Fruit fly (Drosophila melanogaster) whole organism, embryonic: ENCODE data around the gene CG8136.

ENCODE experiments used
- Atf-2 ChIP-seq: fragments of 200-800 bp; sonication (Bioruptor generic); optimal IDR thresholded peaks from 2 replicates; lab custom pipeline; 2016; ENCODE audit warnings: missing biosample characterization, missing genetic modification characterization
- Bgb ChIP-seq: fragments of 200-800 bp; sonication (Bioruptor generic); IDR thresholded peaks from 2 replicates; pipeline ENCODE4 v1.3.6; 2022; ENCODE audit warnings: missing biosample characterization, missing genetic modification characterization; ENCODE audit not compliant: partially characterized antibody
- CG10267 ChIP-seq: fragments of 200-800 bp; sonication (Bioruptor generic); optimal IDR thresholded peaks from 2 replicates; lab custom pipeline; 2018; ENCODE audit warnings: missing biosample characterization, mild to moderate bottlenecking, missing genetic modification characterization, moderate library complexity
- CG11504 ChIP-seq: fragments of 200-800 bp; sonication (Bioruptor generic); optimal IDR thresholded peaks from 3 replicates; lab custom pipeline; 2019; ENCODE audit warnings: missing biosample characterization, mild to moderate bottlenecking, missing genetic modification characterization, moderate library complexity
- CG11560 ChIP-seq: fragments of 200-800 bp; sonication (Bioruptor generic); IDR thresholded peaks from 3 replicates; pipeline ENCODE4 v1.3.6; 2022; ENCODE audit warnings: missing biosample characterization, missing genetic modification characterization
- CG14014 ChIP-seq: fragments of 200-800 bp; sonication (Bioruptor generic); IDR thresholded peaks from 2 replicates; pipeline ENCODE4 v1.3.6; 2022; ENCODE audit warnings: missing biosample characterization, missing genetic modification characterization
- CG14050 ChIP-seq: fragments of 200-800 bp; sonication (Bioruptor generic); IDR thresholded peaks from 3 replicates; pipeline ENCODE4 v1.3.6; 2022; ENCODE audit warnings: missing biosample characterization, missing genetic modification characterization
- CG14860 ChIP-seq: fragments of 200-800 bp; sonication (Bioruptor generic); IDR thresholded peaks from 3 replicates; pipeline ENCODE4 v1.3.6; 2022; ENCODE audit warnings: missing biosample characterization, missing genetic modification characterization; ENCODE audit not compliant: partially characterized antibody
- CG15269 ChIP-seq: fragments of 200-800 bp; sonication (Bioruptor generic); optimal IDR thresholded peaks from 2 replicates; lab custom pipeline; 2018; ENCODE audit warnings: missing biosample characterization, mild to moderate bottlenecking, missing genetic modification characterization, moderate library complexity
- CG15696 ChIP-seq: fragments of 200-800 bp; sonication (Bioruptor generic); optimal IDR thresholded peaks from 2 replicates; lab custom pipeline; 2019; ENCODE audit warnings: missing biosample characterization, mild to moderate bottlenecking, missing genetic modification characterization, moderate library complexity
- CG1602 ChIP-seq: fragments of 200-800 bp; sonication (Bioruptor generic); optimal IDR thresholded peaks from 3 replicates; lab custom pipeline; 2016; ENCODE audit warnings: missing biosample characterization, missing genetic modification characterization
- CG17359 ChIP-seq: fragments of 200-800 bp; sonication (Bioruptor generic); optimal IDR thresholded peaks from 3 replicates; lab custom pipeline; 2018; ENCODE audit warnings: missing biosample characterization, mild to moderate bottlenecking, missing genetic modification characterization, moderate library complexity
- CG17361 ChIP-seq: fragments of 200-800 bp; sonication (Bioruptor generic); IDR thresholded peaks from 3 replicates; pipeline ENCODE4 v1.3.6; 2022; ENCODE audit warnings: missing biosample characterization, missing genetic modification characterization
- CG17385 ChIP-seq: fragments of 200-800 bp; sonication (Bioruptor generic); optimal IDR thresholded peaks from 3 replicates; lab custom pipeline; 2018; ENCODE audit warnings: missing biosample characterization, mild to moderate bottlenecking, missing genetic modification characterization
- CG17568 ChIP-seq: fragments of 200-800 bp; sonication (Bioruptor generic); optimal IDR thresholded peaks from 2 replicates; lab custom pipeline; 2018; ENCODE audit warnings: missing biosample characterization, mild to moderate bottlenecking, missing genetic modification characterization, moderate library complexity
- CG2202 ChIP-seq: fragments of 200-800 bp; sonication (Bioruptor generic); optimal IDR thresholded peaks from 2 replicates; lab custom pipeline; 2018; ENCODE audit warnings: missing biosample characterization, mild to moderate bottlenecking, missing genetic modification characterization
- CG30020 ChIP-seq: fragments of 200-800 bp; optimal IDR thresholded peaks from 2 replicates; lab custom pipeline; 2019; ENCODE audit warnings: missing biosample characterization, mild to moderate bottlenecking, missing genetic modification characterization, moderate library complexity
- CG6254 ChIP-seq: fragments of 200-800 bp; sonication (Bioruptor generic); optimal IDR thresholded peaks from 3 replicates; lab custom pipeline; 2017; ENCODE audit warnings: mild to moderate bottlenecking, missing biosample characterization, missing genetic modification reagents, missing genetic modification characterization
- CG7556 ChIP-seq: fragments of 200-800 bp; sonication (Bioruptor generic); optimal IDR thresholded peaks from 2 replicates; lab custom pipeline; 2017; ENCODE audit warnings: missing biosample characterization, mild to moderate bottlenecking, missing genetic modification characterization
- CG7963 ChIP-seq: fragments of 200-800 bp; sonication (Bioruptor generic); IDR thresholded peaks from 3 replicates; pipeline ENCODE4 v1.3.6; 2022; ENCODE audit warnings: missing biosample characterization, missing genetic modification characterization; ENCODE audit not compliant: partially characterized antibody
- CG9797 ChIP-seq: fragments of 200-800 bp; sonication (Bioruptor generic); optimal IDR thresholded peaks from 3 replicates; lab custom pipeline; 2018; ENCODE audit warnings: missing biosample characterization, mild to moderate bottlenecking, missing genetic modification characterization
- CG9817 ChIP-seq: fragments of 200-800 bp; sonication (Bioruptor generic); optimal IDR thresholded peaks from 2 replicates; lab custom pipeline; 2018; ENCODE audit warnings: missing biosample characterization, mild to moderate bottlenecking, missing genetic modification characterization, moderate library complexity
- Chrac-16 ChIP-seq: fragments of 200-800 bp; sonication (Bioruptor generic); optimal IDR thresholded peaks from 3 replicates; lab custom pipeline; 2016; ENCODE audit warnings: missing biosample characterization, missing genetic modification characterization
- Eip74EF ChIP-seq, 2 experiments: fragments of 200-800 bp in 1 of 2; fragments of >200 bp in 1 of 2; sonication (Bioruptor generic) in 1 of 2; optimal IDR thresholded peaks; 2 replicates each; lab custom pipeline; 2017 to 2019; ENCODE audit warnings: missing biosample characterization in 2 of 2, missing genetic modification characterization in 2 of 2, mild to moderate bottlenecking in 1 of 2, moderate library complexity in 1 of 2
- Fer3 ChIP-seq: fragments of 200-800 bp; sonication (Bioruptor generic); optimal IDR thresholded peaks from 2 replicates; lab custom pipeline; 2018; ENCODE audit warnings: missing biosample characterization, mild to moderate bottlenecking, missing genetic modification characterization, moderate library complexity
- Hr39 ChIP-seq: fragments of >200 bp; optimal IDR thresholded peaks from 2 replicates; lab custom pipeline; 2017
- MESR4 ChIP-seq: fragments of 200-800 bp; sonication (Bioruptor generic); optimal IDR thresholded peaks from 2 replicates; lab custom pipeline; 2018; ENCODE audit warnings: missing biosample characterization, mild to moderate bottlenecking, missing genetic modification characterization, moderate library complexity
- Med ChIP-seq: fragments of 200-800 bp; sonication (Bioruptor generic); peaks from one replicate; lab custom pipeline; 2016; ENCODE audit warnings: missing biosample characterization, missing genetic modification characterization, mild to moderate bottlenecking, inconsistent platforms, moderate library complexity
- Meics ChIP-seq: fragments of 200-800 bp; sonication (Bioruptor generic); optimal IDR thresholded peaks from 2 replicates; lab custom pipeline; 2017; ENCODE audit warnings: missing biosample characterization, mild to moderate bottlenecking, missing genetic modification characterization
- Scr ChIP-seq: fragments of 200-800 bp; sonication (Bioruptor generic); IDR thresholded peaks from 2 replicates; pipeline ENCODE4 v1.3.6; 2022; ENCODE audit warnings: missing biosample characterization, missing genetic modification characterization; ENCODE audit not compliant: partially characterized antibody
- TFAM ChIP-seq: fragments of 200-800 bp; sonication (Bioruptor generic); optimal IDR thresholded peaks from 2 replicates; lab custom pipeline; 2017; ENCODE audit warnings: missing biosample characterization, missing genetic modification characterization, inconsistent platforms
- Xbp1 ChIP-seq: fragments of 200-800 bp; sonication (Bioruptor generic); optimal IDR thresholded peaks from 3 replicates; lab custom pipeline; 2016; ENCODE audit warnings: missing biosample characterization, mild to moderate bottlenecking, missing genetic modification characterization
- amos ChIP-seq: fragments of 200-800 bp; sonication (Bioruptor generic); IDR thresholded peaks from 2 replicates; pipeline ENCODE4 v1.3.6; 2022; ENCODE audit warnings: missing biosample characterization, missing genetic modification characterization; ENCODE audit not compliant: partially characterized antibody
- ase ChIP-seq: fragments of 200-800 bp; sonication (Bioruptor generic); IDR thresholded peaks from 3 replicates; pipeline ENCODE4 v1.3.6; 2022; ENCODE audit warnings: missing biosample characterization, missing genetic modification characterization
- dysf ChIP-seq: fragments of 200-800 bp; sonication (Bioruptor generic); IDR thresholded peaks from 3 replicates; pipeline ENCODE4 v1.3.6; 2022; ENCODE audit warnings: missing biosample characterization, missing genetic modification characterization
- ems ChIP-seq: fragments of 200-800 bp; sonication (Bioruptor generic); optimal IDR thresholded peaks from 3 replicates; lab custom pipeline; 2016; ENCODE audit warnings: missing biosample characterization, missing genetic modification characterization
- esg ChIP-seq: fragments of 200-800 bp; sonication (Bioruptor generic); conservative IDR thresholded peaks from 2 replicates; pipeline ENCODE4 v1.3.6; 2022; ENCODE audit warnings: missing biosample characterization, missing genetic modification characterization
- gfzf ChIP-seq: fragments of 200-800 bp; sonication (Bioruptor generic); optimal IDR thresholded peaks from 2 replicates; lab custom pipeline; 2016; ENCODE audit warnings: missing biosample characterization, mild to moderate bottlenecking, missing genetic modification characterization, moderate library complexity
- grn ChIP-seq: fragments of 200-800 bp; sonication (Bioruptor generic); optimal IDR thresholded peaks from 3 replicates; lab custom pipeline; 2017; ENCODE audit warnings: missing biosample characterization, missing genetic modification characterization
- hkb ChIP-seq, 2 experiments: fragments of 200-800 bp in 1 of 2; fragments of >200 bp in 1 of 2; sonication (Bioruptor generic) in 1 of 2; IDR thresholded peaks in 1 of 2; optimal IDR thresholded peaks in 1 of 2; 2 replicates each; pipeline versions ENCODE4 v1.3.6 to Lab custom; 2017 to 2022; ENCODE audit warnings: missing biosample characterization in 1 of 2, missing genetic modification characterization in 1 of 2
- mld ChIP-seq: fragments of 200-800 bp; sonication (Bioruptor generic); IDR thresholded peaks from 3 replicates; pipeline ENCODE4 v1.3.6; 2022; ENCODE audit warnings: missing biosample characterization, missing genetic modification characterization; ENCODE audit not compliant: partially characterized antibody
- onecut ChIP-seq: fragments of 200-800 bp; sonication (Bioruptor generic); IDR thresholded peaks from 2 replicates; pipeline ENCODE4 v1.3.6; 2022; ENCODE audit warnings: missing biosample characterization, missing genetic modification characterization
- sc ChIP-seq, 3 experiments: fragments of >200 bp in 2 of 3; fragments of 200-800 bp in 1 of 3; sonication (Bioruptor generic) in 1 of 3; optimal IDR thresholded peaks; 2 replicates in 2 of 3; 3 replicates in 1 of 3; lab custom pipeline; 2017; ENCODE audit warnings: mild to moderate bottlenecking in 1 of 3, missing biosample characterization in 1 of 3, missing genetic modification characterization in 1 of 3, missing genetic modification reagents in 1 of 3
- schlank ChIP-seq: fragments of 200-800 bp; sonication (Bioruptor generic); optimal IDR thresholded peaks from 2 replicates; lab custom pipeline; 2018; ENCODE audit warnings: missing biosample characterization, mild to moderate bottlenecking, missing genetic modification characterization
- sens ChIP-seq: fragments of 200-800 bp; sonication (Bioruptor generic); peaks from one replicate; lab custom pipeline; 2016; ENCODE audit warnings: missing biosample characterization, missing genetic modification characterization
- sna ChIP-seq: fragments of 200-800 bp; sonication (Bioruptor generic); IDR thresholded peaks from 2 replicates; pipeline ENCODE4 v1.3.6; 2022; ENCODE audit warnings: missing biosample characterization, missing genetic modification characterization; ENCODE audit not compliant: partially characterized antibody
- tna ChIP-seq: fragments of 200-800 bp; sonication (Bioruptor generic); IDR thresholded peaks from 2 replicates; pipeline ENCODE4 v1.3.6; 2022; ENCODE audit warnings: missing biosample characterization, missing genetic modification characterization; ENCODE audit not compliant: partially characterized antibody
- toy ChIP-seq: fragments of 200-800 bp; sonication (Bioruptor generic); IDR thresholded peaks from 2 replicates; pipeline ENCODE4 v1.3.6; 2022; ENCODE audit warnings: missing biosample characterization, missing genetic modification characterization

CG8136 gene

dm6 chr3R:8673803-8674234 lies 47.4 kb upstream of the CG8136 start, which contains the start of gene mRpL19 (continued):
- TF ChIP-seq schlank (tag; lab: Kevin White, UChicago) (no peak), grn (GFP tag; lab: Kevin White, UChicago) (peak; percentile 91), CG15269 (peak; percentile 62), TFAM (GFP tag; lab: Kevin White, UChicago) (no peak), tna (GFP tag; lab: Robert Waterston, UW) (0 out of 2 replicates have a peak, but pooled peaks have one; percentile 23), CG6254 (GFP tag; lab: Kevin White, UChicago) (no peak), sens (GFP tag; lab: Kevin White, UChicago) (peak; percentile 68), Scr (GFP tag; lab: Robert Waterston, UW) (peak; percentile 58), mld (GFP tag; lab: Robert Waterston, UW) (0 out of 3 replicates have a peak, but pooled peaks have one; percentile 30), sna (no peak), CG17568 (peak; percentile 49), dysf (GFP tag; lab: Robert Waterston, UW) (no peak), CG7963 (GFP tag; lab: Robert Waterston, UW) (peak; percentile 58; the same call in 1 of the 3 replicates), CG17385 (GFP tag; lab: Kevin White, UChicago) (peak; percentile 50), MESR4 (GFP tag; lab: Kevin White, UChicago) (peak; percentile 73), Atf-2 (GFP tag; lab: Kevin White, UChicago) (no peak), Meics (GFP tag; lab: Kevin White, UChicago) (peak; percentile 39), amos (GFP tag; lab: Robert Waterston, UW) (peak; percentile 65; the same call in 1 of the 2 replicates), Eip74EF (GFP tag; optimal IDR thresholded peaks at IDR 0.05; lab: Kevin White, UChicago) (peak in 1 of 2 experiments; percentile 25), CG14050 (GFP tag; lab: Robert Waterston, UW) (no peak; the same call in 2 of the 3 replicates), CG11560 (tag; lab: Robert Waterston, UW) (no peak), CG2202 (tag; lab: Kevin White, UChicago) (peak; percentile 11), sc (optimal IDR thresholded peaks at IDR 0.05; lab: Kevin White, UChicago) (no peak), sc (GFP tag; optimal IDR thresholded peaks at IDR 0.05; lab: Kevin White, UChicago) (no peak), CG17361 (peak; percentile 61; the same call in 1 of the 3 replicates), gfzf (peak; percentile 14), Fer3 (tag; lab: Kevin White, UChicago) (peak; percentile 52), CG17359 (tag; lab: Kevin White, UChicago) (peak; percentile 40), ase (GFP tag; lab: Robert Waterston, UW) (no peak), Chrac-16 (GFP tag; lab: Kevin White, UChicago) (peak; percentile 2), CG10267 (tag; lab: Kevin White, UChicago) (peak; percentile 68), CG7556 (GFP tag; lab: Kevin White, UChicago) (peak; percentile 53), Xbp1 (peak; percentile 2), Bgb (peak; percentile 72), CG9797 (peak; percentile 26), CG1602 (no peak), toy (no peak), CG11504 (tag; lab: Kevin White, UChicago) (peak; percentile 60), hkb (optimal IDR thresholded peaks at IDR 0.05; lab: Kevin White, UChicago) (no peak), hkb (GFP tag; IDR thresholded peaks at IDR 0.05; lab: Robert Waterston, UW) (peak; percentile 38; the same call in 1 of the 2 replicates), esg (GFP tag; lab: Robert Waterston, UW) (no peak), onecut (no peak), CG14860 (GFP tag; lab: Robert Waterston, UW) (no peak), Hr39 (lab: Kevin White, UChicago) (no peak), CG9817 (tag; lab: Kevin White, UChicago) (peak; percentile 31), ems (GFP tag; lab: Kevin White, UChicago) (no peak), CG30020 (tag; lab: Kevin White, UChicago) (peak; percentile 60), Med (peak; percentile 76), CG14014 (GFP tag; lab: Robert Waterston, UW) (peak; percentile 13; the same call in 1 of the 2 replicates), CG15696 (tag; lab: Kevin White, UChicago) (peak; percentile 60)
